Worm (Caenorhabditis elegans) whole organism, L1 larva: ENCODE results near the gene lec-12.

Experiments
- ceh-63 ChIP-seq: fragments of 200-800 bp; sonication (Bioruptor generic); optimal IDR thresholded peaks from 2 replicates; lab custom pipeline; 2018; ENCODE audit warnings: mild to moderate bottlenecking, missing genetic modification characterization, missing compliant biosample characterization
- egl-27 ChIP-seq, 2 experiments: fragments of 150-350 bp in 1 of 2; sonication (generic microtip); optimal IDR thresholded peaks; 3 replicates each; lab custom pipeline; 2017 to 2018; ENCODE audit warnings: missing biosample characterization in 2 of 2, missing genetic modification characterization in 2 of 2, missing genetic modification reagents in 2 of 2
- nhr-237 ChIP-seq: fragments of 150-350 bp; optimal IDR thresholded peaks from 2 replicates; lab custom pipeline; 2014; ENCODE audit warnings: missing biosample characterization, missing genetic modification characterization

DNA sequence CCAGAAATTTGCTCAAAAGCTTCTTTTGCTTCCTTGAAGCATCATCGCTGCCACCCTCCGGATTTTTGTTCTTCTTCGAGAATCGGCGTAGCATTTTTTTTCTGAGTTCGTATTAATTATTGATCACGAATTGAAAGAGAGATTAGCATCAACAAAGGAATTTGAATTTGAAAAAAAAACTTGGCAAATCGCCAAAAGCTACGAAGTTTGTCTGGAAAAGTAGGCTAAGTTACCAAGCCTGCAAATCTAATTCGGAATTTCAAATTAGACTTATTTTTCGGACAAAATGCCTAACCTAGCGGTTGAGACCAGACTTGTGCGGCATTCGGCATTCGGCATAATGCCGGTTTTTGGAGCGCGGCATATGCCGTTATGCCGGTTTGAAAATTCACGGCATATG is 32.1 kb upstream of the lec-12 start, which contains the start of gene cfap-36:
- no peak for TF ChIP-seq nhr-237 (tag; lab: Kevin White, UChicago)
- no peak for TF ChIP-seq ceh-63 (GFP tag; lab: Kevin White, UChicago)
- no peak for TF ChIP-seq egl-27 (tag; optimal IDR thresholded peaks at IDR 0.05; lab: Kevin White, UChicago)
